Worm (Caenorhabditis elegans): ENCODE measurements around the gene C27D8.4.

The C27D8.4 gene

DNA sequence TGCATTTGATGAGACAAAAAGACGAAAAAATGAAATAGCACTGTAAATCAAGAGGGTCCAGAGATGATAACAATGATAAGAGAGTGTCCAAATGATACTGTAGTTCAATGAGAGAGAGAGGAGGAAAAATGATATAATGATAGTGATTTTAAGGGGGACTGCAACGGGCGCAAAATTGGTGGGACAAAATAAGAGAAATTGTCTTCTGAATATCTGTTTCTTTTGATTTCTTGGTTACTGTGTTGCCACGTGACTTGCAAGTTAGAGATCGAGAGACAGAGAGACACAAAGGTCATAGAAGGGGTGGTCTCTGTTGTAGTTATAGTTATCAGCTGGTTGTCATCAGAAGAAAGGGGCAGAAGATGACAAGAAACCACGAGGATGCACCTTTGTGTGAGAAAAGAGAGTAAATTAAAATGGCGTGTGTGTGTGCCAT is 12.1 kb downstream of the C27D8.4 start:
- TF ChIP-seq hmg-1.2 (GFP tag; IDR thresholded peaks at IDR 0.05): peak; percentile 82
- no peak for TF ChIP-seq bed-2 (GFP tag; IDR thresholded peaks at IDR 0.05)
- TF ChIP-seq D2030.7 (GFP tag; IDR thresholded peaks at IDR 0.05): no peak
- TF ChIP-seq hrde-1 (tag; optimal IDR thresholded peaks at IDR 0.05; ENCODE audit: borderline replicate concordance): no peak
- no peak for TF ChIP-seq F37B4.10 (GFP tag; IDR thresholded peaks at IDR 0.05)
- TF ChIP-seq F33H1.4 (GFP tag; IDR thresholded peaks at IDR 0.05): no peak
- no peak for TF ChIP-seq sdz-38 (tag; optimal IDR thresholded peaks at IDR 0.05)
- TF ChIP-seq F23B12.7 (tag; optimal IDR thresholded peaks at IDR 0.05; ENCODE audit: insufficient read depth): no peak
- no peak for TF ChIP-seq ztf-3 (GFP tag; optimal IDR thresholded peaks at IDR 0.05)
- TF ChIP-seq efl-1 (GFP tag; optimal IDR thresholded peaks at IDR 0.05): no peak
- no peak for TF ChIP-seq nfyb-1 (GFP tag; IDR thresholded peaks at IDR 0.05)
- TF ChIP-seq somi-1 (GFP tag; optimal IDR thresholded peaks at IDR 0.05): peak; percentile 34
- TF ChIP-seq nhr-179 (tag; optimal IDR thresholded peaks at IDR 0.05): no peak
- no peak for TF ChIP-seq repo-1 (tag; optimal IDR thresholded peaks at IDR 0.05)
- no peak for TF ChIP-seq cebp-1 (GFP tag; IDR thresholded peaks at IDR 0.05)
- TF ChIP-seq cebp-1 (tag; optimal IDR thresholded peaks at IDR 0.05): peak; percentile 53
- TF ChIP-seq B0261.1 (tag; optimal IDR thresholded peaks at IDR 0.05): no peak
- TF ChIP-seq sptf-2 (GFP tag; optimal IDR thresholded peaks at IDR 0.05): no peak
- no peak for TF ChIP-seq cebp-2 (GFP tag; IDR thresholded peaks at IDR 0.05)
- TF ChIP-seq zfh-2 (GFP tag; conservative IDR thresholded peaks at IDR 0.05): no peak
- peak; percentile 76 for TF ChIP-seq ztf-26 (tag; optimal IDR thresholded peaks at IDR 0.05)
- no peak for TF ChIP-seq pha-4 (tag; optimal IDR thresholded peaks at IDR 0.05)
- no peak for TF ChIP-seq ztf-28 (GFP tag; IDR thresholded peaks at IDR 0.05)
- TF ChIP-seq fkh-3 (tag; optimal IDR thresholded peaks at IDR 0.05): no peak
- TF ChIP-seq lin-40 (tag; optimal IDR thresholded peaks at IDR 0.05): peak; percentile 59
- TF ChIP-seq ztf-22 (GFP tag; optimal IDR thresholded peaks at IDR 0.05): peak; percentile 61
- no peak for TF ChIP-seq T26A5.8 (tag; optimal IDR thresholded peaks at IDR 0.05)
- peak; percentile 75 for TF ChIP-seq nhr-80 (tag; optimal IDR thresholded peaks at IDR 0.05)
- TF ChIP-seq attf-5 (GFP tag; optimal IDR thresholded peaks at IDR 0.05): peak; percentile 18
- no peak for TF ChIP-seq dox-1 (GFP tag; IDR thresholded peaks at IDR 0.05)
- no peak for TF ChIP-seq Y53G8AR.9 (GFP tag; conservative IDR thresholded peaks at IDR 0.05)
- no peak for TF ChIP-seq dpl-1 (GFP tag; optimal IDR thresholded peaks at IDR 0.05)
- no peak for TF ChIP-seq ZK185.1 (tag; optimal IDR thresholded peaks at IDR 0.05; ENCODE audit: poor library complexity, severe bottlenecking)
- TF ChIP-seq snpc-3.4 (tag; optimal IDR thresholded peaks at IDR 0.05): no peak

DNA sequence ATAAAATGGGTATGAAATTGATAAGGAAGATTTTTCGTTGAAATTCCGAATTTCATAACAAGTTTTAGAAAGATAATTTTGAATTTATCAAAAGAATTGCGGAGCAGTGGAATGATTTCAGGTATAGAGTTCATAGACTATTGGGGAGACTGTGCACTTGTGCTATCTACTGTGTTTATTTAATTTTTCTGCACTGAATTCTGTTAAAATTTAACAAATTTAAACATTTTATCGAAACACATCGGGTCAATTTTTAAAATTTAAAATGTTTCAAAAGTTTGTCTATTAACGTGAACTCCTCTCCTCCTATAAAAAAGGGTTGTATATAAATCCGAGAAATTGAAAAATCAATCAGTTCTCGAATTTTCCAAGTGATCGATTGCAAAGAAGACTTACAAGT is 13.6 kb downstream of the C27D8.4 start, which contains the start of gene C27D8.1:
Gene C27D8.1 (plus strand): TSS at position 301 of the 400 bp plus-strand sequence.
- TF ChIP-seq bed-2 (GFP tag; IDR thresholded peaks at IDR 0.05): no peak
- no peak for TF ChIP-seq ceh-40 (GFP tag; IDR thresholded peaks at IDR 0.05)
- TF ChIP-seq lin-54 (GFP tag; optimal IDR thresholded peaks at IDR 0.05): no peak
- TF ChIP-seq egrh-3 (GFP tag; IDR thresholded peaks at IDR 0.05): no peak
- TF ChIP-seq egl-44 (GFP tag; IDR thresholded peaks at IDR 0.05): no peak
- TF ChIP-seq him-1 (tag; optimal IDR thresholded peaks at IDR 0.05): no peak
- TF ChIP-seq ztf-3 (GFP tag; optimal IDR thresholded peaks at IDR 0.05): no peak
- no peak for TF ChIP-seq Y53F4B.3 (GFP tag; IDR thresholded peaks at IDR 0.05)
- no peak for TF ChIP-seq lsy-27 (tag; optimal IDR thresholded peaks at IDR 0.05; ENCODE audit: borderline replicate concordance, insufficient read depth)
- no peak for TF ChIP-seq F37B4.10 (GFP tag; IDR thresholded peaks at IDR 0.05)
- TF ChIP-seq ccch-3 (GFP tag; optimal IDR thresholded peaks at IDR 0.05): no peak
- no peak for TF ChIP-seq K12H6.12 (tag; optimal IDR thresholded peaks at IDR 0.05)
- TF ChIP-seq mxl-1 (tag; optimal IDR thresholded peaks at IDR 0.05): no peak
- TF ChIP-seq tbp1 (GFP tag; optimal IDR thresholded peaks at IDR 0.05): no peak
- no peak for TF ChIP-seq F10E7.11 (tag; optimal IDR thresholded peaks at IDR 0.05)
- TF ChIP-seq hmg-1.2 (GFP tag; IDR thresholded peaks at IDR 0.05): no peak
- no peak for TF ChIP-seq madf-10 (tag; optimal IDR thresholded peaks at IDR 0.05)
- no peak for TF ChIP-seq F22D6.2 (tag; optimal IDR thresholded peaks at IDR 0.05)
- TF ChIP-seq akir-1 (GFP tag; optimal IDR thresholded peaks at IDR 0.05): no peak
- TF ChIP-seq ZK185.1 (tag; optimal IDR thresholded peaks at IDR 0.05; ENCODE audit: poor library complexity, severe bottlenecking): no peak

All from whole organism, young adult.